Worm (Caenorhabditis elegans): Measurements from ENCODE around the gene dct-14.

- no peak for TF ChIP-seq him-1 (tag; optimal IDR thresholded peaks at IDR 0.05)
- no peak for TF ChIP-seq W03F9.2 (tag; optimal IDR thresholded peaks at IDR 0.05)
Observed at ce11 chrV:20497537-20497936, 2.8 kb downstream of the dct-14 start.

Data from whole organism, L4/young adult.